Fruit fly (Drosophila melanogaster) whole organism, prepupa: ENCODE results near the gene Rh5.

Source experiments
- CG10669 ChIP-seq: fragments of 200-800 bp; sonication (Bioruptor generic); optimal IDR thresholded peaks from 3 replicates; lab custom pipeline; 2018; ENCODE audit warnings: missing biosample characterization, mild to moderate bottlenecking, missing genetic modification characterization, moderate library complexity
- CG16779 ChIP-seq: fragments of 200-800 bp; sonication (Bioruptor generic); optimal IDR thresholded peaks from 3 replicates; lab custom pipeline; 2017; ENCODE audit warnings: missing biosample characterization, mild to moderate bottlenecking, missing genetic modification characterization
- CG3032 ChIP-seq: fragments of 200-800 bp; optimal IDR thresholded peaks from 2 replicates; lab custom pipeline; 2019; ENCODE audit warnings: missing biosample characterization, mild to moderate bottlenecking, missing genetic modification characterization, moderate library complexity
- CG7368 ChIP-seq: fragments of 200-800 bp; sonication (Bioruptor generic); optimal IDR thresholded peaks from 3 replicates; lab custom pipeline; 2016; ENCODE audit warnings: missing biosample characterization, missing genetic modification characterization
- CG8632 ChIP-seq: fragments of 200-800 bp; sonication (Bioruptor generic); optimal IDR thresholded peaks from 3 replicates; lab custom pipeline; 2016; ENCODE audit warnings: missing biosample characterization, missing genetic modification characterization
- Ets96B ChIP-seq: fragments of 200-800 bp; optimal IDR thresholded peaks from 2 replicates; lab custom pipeline; 2019; ENCODE audit warnings: missing biosample characterization, mild to moderate bottlenecking, missing genetic modification characterization, moderate library complexity
- Gug ChIP-seq: fragments of 200-800 bp; sonication (Bioruptor generic); IDR thresholded peaks from 2 replicates; pipeline ENCODE4 v1.3.6; 2022; ENCODE audit warnings: missing biosample characterization, missing genetic modification characterization
- Lpt ChIP-seq: fragments of 200-800 bp; sonication (Bioruptor generic); optimal IDR thresholded peaks from 3 replicates; lab custom pipeline; 2016; ENCODE audit warnings: missing biosample characterization, missing genetic modification characterization

DNA sequence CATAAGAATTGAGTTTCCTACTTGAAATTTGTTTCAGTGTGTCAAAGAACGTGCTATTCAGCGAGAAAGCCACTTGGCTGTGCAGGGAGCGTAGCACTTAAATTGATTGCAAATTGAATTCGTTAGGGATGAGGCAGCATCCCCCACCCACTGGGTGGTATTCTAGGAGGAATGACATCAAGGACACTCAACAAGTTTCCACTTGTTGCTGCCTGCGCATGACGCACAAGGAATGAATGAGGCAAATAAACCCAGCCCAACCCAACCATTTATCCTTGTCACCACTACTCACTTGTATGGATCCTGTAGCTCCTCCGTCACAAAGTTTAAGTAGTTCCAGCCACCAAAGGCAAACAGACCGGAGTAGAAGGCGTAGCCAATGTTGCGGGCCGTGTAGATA lies 45.4 kb downstream of the Rh5 start:
- TF ChIP-seq CG8632, result no peak
- no peak for TF ChIP-seq Ets96B (tag; lab: Kevin White, UChicago)
- TF ChIP-seq Gug, result no peak
- no peak for TF ChIP-seq CG16779 (tag; lab: Kevin White, UChicago)
- no peak for TF ChIP-seq CG7368
- no peak for TF ChIP-seq CG3032
- no peak for TF ChIP-seq Lpt (GFP tag; lab: Kevin White, UChicago)
- TF ChIP-seq CG10669, result no peak
